Fruit fly (Drosophila melanogaster) whole organism, embryonic: ENCODE measurements around the gene CG9919.

Source experiments
- Antp ChIP-seq: fragments of 200-800 bp; sonication (Bioruptor generic); optimal IDR thresholded peaks from 3 replicates; lab custom pipeline; 2016; ENCODE audit warnings: missing biosample characterization, missing genetic modification characterization
- Asciz ChIP-seq: fragments of 200-800 bp; sonication (Bioruptor generic); optimal IDR thresholded peaks from 2 replicates; lab custom pipeline; 2017; ENCODE audit warnings: missing biosample characterization, mild to moderate bottlenecking, missing genetic modification characterization, missing genetic modification reagents
- C15 ChIP-seq: fragments of 200-800 bp; sonication (Bioruptor generic); IDR thresholded peaks from 3 replicates; pipeline ENCODE4 v1.3.6; 2022; ENCODE audit warnings: missing biosample characterization, missing genetic modification characterization
- CG10209 ChIP-seq: fragments of 200-800 bp; sonication (Bioruptor generic); optimal IDR thresholded peaks from 3 replicates; lab custom pipeline; 2017; ENCODE audit warnings: missing biosample characterization, mild to moderate bottlenecking, missing genetic modification characterization, missing genetic modification reagents
- CG10654 ChIP-seq: fragments of 200-800 bp; sonication (Bioruptor generic); optimal IDR thresholded peaks from 2 replicates; lab custom pipeline; 2016; ENCODE audit warnings: missing biosample characterization, missing genetic modification characterization
- CG10979 ChIP-seq: fragments of 200-800 bp; sonication (Bioruptor generic); optimal IDR thresholded peaks from 2 replicates; lab custom pipeline; 2018; ENCODE audit warnings: missing biosample characterization, mild to moderate bottlenecking, missing genetic modification characterization, moderate library complexity
- CG11696 ChIP-seq: fragments of 200-800 bp; sonication (Bioruptor generic); IDR thresholded peaks from 2 replicates; pipeline ENCODE4 v1.3.6; 2022; ENCODE audit warnings: missing biosample characterization, missing genetic modification characterization
- CG11723 ChIP-seq: fragments of 200-800 bp; sonication (Bioruptor generic); optimal IDR thresholded peaks from 2 replicates; lab custom pipeline; 2017; ENCODE audit warnings: missing biosample characterization, mild to moderate bottlenecking, missing genetic modification characterization
- CG13296 ChIP-seq: fragments of 200-800 bp; sonication (Bioruptor generic); optimal IDR thresholded peaks from 3 replicates; lab custom pipeline; 2018; ENCODE audit warnings: missing biosample characterization, mild to moderate bottlenecking, missing genetic modification characterization
- CG14710 ChIP-seq: fragments of 200-800 bp; sonication (Bioruptor generic); optimal IDR thresholded peaks from 3 replicates; lab custom pipeline; 2019; ENCODE audit warnings: missing biosample characterization, mild to moderate bottlenecking, missing genetic modification characterization, moderate library complexity
- CG15696 ChIP-seq: fragments of 200-800 bp; sonication (Bioruptor generic); optimal IDR thresholded peaks from 2 replicates; lab custom pipeline; 2019; ENCODE audit warnings: missing biosample characterization, mild to moderate bottlenecking, missing genetic modification characterization, moderate library complexity
- CG16815 ChIP-seq: fragments of 200-800 bp; sonication (Bioruptor generic); optimal IDR thresholded peaks from 3 replicates; lab custom pipeline; 2017; ENCODE audit warnings: missing biosample characterization, mild to moderate bottlenecking, missing genetic modification characterization
- CG1792 ChIP-seq: fragments of 200-800 bp; sonication (Bioruptor generic); optimal IDR thresholded peaks from 2 replicates; lab custom pipeline; 2016; ENCODE audit warnings: missing biosample characterization, missing genetic modification characterization
- CG18476 ChIP-seq: fragments of 200-800 bp; sonication (Bioruptor generic); optimal IDR thresholded peaks from 2 replicates; lab custom pipeline; 2016; ENCODE audit warnings: missing biosample characterization, mild to moderate bottlenecking, missing genetic modification characterization
- CG2712 ChIP-seq: fragments of 200-800 bp; optimal IDR thresholded peaks from 3 replicates; lab custom pipeline; 2019; ENCODE audit warnings: missing biosample characterization, mild to moderate bottlenecking, missing genetic modification characterization, moderate library complexity
- CG30020 ChIP-seq: fragments of 200-800 bp; optimal IDR thresholded peaks from 2 replicates; lab custom pipeline; 2019; ENCODE audit warnings: missing biosample characterization, mild to moderate bottlenecking, missing genetic modification characterization, moderate library complexity
- CG34224 ChIP-seq: fragments of 200-800 bp; sonication (Bioruptor generic); IDR thresholded peaks from 3 replicates; pipeline ENCODE4 v1.3.6; 2022; ENCODE audit warnings: missing biosample characterization, missing genetic modification characterization; ENCODE audit not compliant: partially characterized antibody
- CG42726 ChIP-seq: fragments of 200-800 bp; sonication (Bioruptor generic); IDR thresholded peaks from 2 replicates; pipeline ENCODE4 v1.3.6; 2022; ENCODE audit warnings: missing biosample characterization, missing genetic modification characterization; ENCODE audit not compliant: partially characterized antibody
- CG4360 ChIP-seq: fragments of 200-800 bp; sonication (Bioruptor generic); IDR thresholded peaks from 2 replicates; pipeline ENCODE4 v1.3.6; 2022; ENCODE audit warnings: missing biosample characterization, missing genetic modification characterization
- CG6854 ChIP-seq: fragments of 200-800 bp; sonication (Bioruptor generic); optimal IDR thresholded peaks from 3 replicates; lab custom pipeline; 2017; ENCODE audit warnings: missing biosample characterization, mild to moderate bottlenecking, missing genetic modification characterization
- CG9437 ChIP-seq: fragments of 200-800 bp; sonication (Bioruptor generic); optimal IDR thresholded peaks from 2 replicates; lab custom pipeline; 2018; ENCODE audit warnings: missing biosample characterization, mild to moderate bottlenecking, missing genetic modification characterization
- CoRest ChIP-seq: fragments of 200-800 bp; sonication (Bioruptor generic); optimal IDR thresholded peaks from 3 replicates; lab custom pipeline; 2018; ENCODE audit warnings: missing biosample characterization, mild to moderate bottlenecking, missing genetic modification characterization, moderate library complexity
- Dad ChIP-seq: fragments of 200-800 bp; sonication (Bioruptor generic); optimal IDR thresholded peaks from 3 replicates; lab custom pipeline; 2016; ENCODE audit warnings: missing biosample characterization, missing genetic modification characterization
- Drgx ChIP-seq: fragments of 200-800 bp; sonication (Bioruptor generic); IDR thresholded peaks from 2 replicates; pipeline ENCODE4 v1.3.6; 2022; ENCODE audit warnings: missing biosample characterization, missing genetic modification characterization
- H2.0 ChIP-seq: fragments of 200-800 bp; sonication (Bioruptor generic); IDR thresholded peaks from 2 replicates; pipeline ENCODE4 v1.3.6; 2022; ENCODE audit warnings: missing biosample characterization, missing genetic modification characterization
- Hr51 ChIP-seq, 2 experiments: fragments of 200-800 bp; sonication (Bioruptor generic); optimal IDR thresholded peaks; 2 replicates in 1 of 2; 3 replicates in 1 of 2; lab custom pipeline; 2016 to 2018; ENCODE audit warnings: missing biosample characterization in 2 of 2, missing genetic modification characterization in 2 of 2, mild to moderate bottlenecking in 1 of 2, moderate library complexity in 1 of 2
- Mad ChIP-seq: fragments of 200-800 bp; sonication (Bioruptor generic); optimal IDR thresholded peaks from 2 replicates; lab custom pipeline; 2016; ENCODE audit warnings: missing biosample characterization, missing genetic modification characterization
- Opbp ChIP-seq: fragments of 200-800 bp; sonication (Bioruptor generic); IDR thresholded peaks from 3 replicates; pipeline ENCODE4 v1.3.6; 2022; ENCODE audit warnings: missing biosample characterization, missing genetic modification characterization; ENCODE audit not compliant: partially characterized antibody
- Pdp1 ChIP-seq, 2 experiments: fragments of 200-800 bp; sonication (Bioruptor generic); optimal IDR thresholded peaks; 3 replicates each; lab custom pipeline; 2016; ENCODE audit warnings: missing biosample characterization in 2 of 2, missing genetic modification characterization in 2 of 2, mild to moderate bottlenecking in 1 of 2, moderate library complexity in 1 of 2
- Side ChIP-seq: fragments of 200-800 bp; sonication (Bioruptor generic); optimal IDR thresholded peaks from 2 replicates; lab custom pipeline; 2016; ENCODE audit warnings: missing biosample characterization, missing genetic modification characterization
- Sry-δ ChIP-seq: fragments of 200-800 bp; sonication (Bioruptor generic); optimal IDR thresholded peaks from 2 replicates; lab custom pipeline; 2016; ENCODE audit warnings: missing biosample characterization, missing genetic modification characterization
- Stat92E ChIP-seq, 3 experiments: fragments of >200 bp in 2 of 3; fragments of 200-800 bp in 1 of 3; sonication (Bioruptor generic) in 1 of 3; optimal IDR thresholded peaks; 2 replicates each; lab custom pipeline; 2017 to 2019; ENCODE audit warnings: missing biosample characterization in 3 of 3, missing genetic modification characterization in 3 of 3, mild to moderate bottlenecking in 1 of 3, moderate library complexity in 1 of 3
- Xrp1 ChIP-seq: fragments of 200-800 bp; sonication (Bioruptor generic); IDR thresholded peaks from 2 replicates; pipeline ENCODE4 v1.3.6; 2022; ENCODE audit warnings: missing biosample characterization, missing genetic modification characterization
- abd-A ChIP-seq: fragments of 200-800 bp; sonication (Bioruptor generic); optimal IDR thresholded peaks from 3 replicates; lab custom pipeline; 2019; ENCODE audit warnings: missing biosample characterization, mild to moderate bottlenecking, missing genetic modification characterization, moderate library complexity
- ato ChIP-seq: fragments of 200-800 bp; sonication (Bioruptor generic); IDR thresholded peaks from 2 replicates; pipeline ENCODE4 v1.3.6; 2022; ENCODE audit warnings: missing biosample characterization, missing genetic modification characterization; ENCODE audit not compliant: partially characterized antibody
- bbx ChIP-seq: fragments of 200-800 bp; sonication (Bioruptor generic); IDR thresholded peaks from 2 replicates; pipeline ENCODE4 v1.3.6; 2022; ENCODE audit warnings: missing biosample characterization, missing genetic modification characterization; ENCODE audit not compliant: partially characterized antibody
- chif ChIP-seq, 2 experiments: fragments of 200-800 bp; sonication (Bioruptor generic); optimal IDR thresholded peaks; 3 replicates each; lab custom pipeline; 2016; ENCODE audit warnings: missing biosample characterization in 2 of 2, missing genetic modification characterization in 2 of 2
- chinmo ChIP-seq: fragments of 200-800 bp; sonication (Bioruptor generic); IDR thresholded peaks from 4 replicates; pipeline ENCODE4 v1.3.6; 2022; ENCODE audit warnings: missing biosample characterization, missing genetic modification characterization; ENCODE audit not compliant: partially characterized antibody
- dm ChIP-seq: fragments of 200-800 bp; sonication (Bioruptor generic); optimal IDR thresholded peaks from 3 replicates; lab custom pipeline; 2016; ENCODE audit warnings: missing biosample characterization, missing genetic modification characterization
- esg ChIP-seq: fragments of 200-800 bp; sonication (Bioruptor generic); conservative IDR thresholded peaks from 2 replicates; pipeline ENCODE4 v1.3.6; 2022; ENCODE audit warnings: missing biosample characterization, missing genetic modification characterization
- fd96Cb ChIP-seq: fragments of 200-800 bp; sonication (Bioruptor generic); optimal IDR thresholded peaks from 2 replicates; lab custom pipeline; 2018; ENCODE audit warnings: missing biosample characterization, mild to moderate bottlenecking, missing genetic modification characterization, moderate library complexity
- hkb ChIP-seq, 2 experiments: fragments of 200-800 bp in 1 of 2; fragments of >200 bp in 1 of 2; sonication (Bioruptor generic) in 1 of 2; IDR thresholded peaks in 1 of 2; optimal IDR thresholded peaks in 1 of 2; 2 replicates each; pipeline versions ENCODE4 v1.3.6 to Lab custom; 2017 to 2022; ENCODE audit warnings: missing biosample characterization in 1 of 2, missing genetic modification characterization in 1 of 2
- lab ChIP-seq: fragments of 200-800 bp; sonication (Bioruptor generic); optimal IDR thresholded peaks from 3 replicates; lab custom pipeline; 2017; ENCODE audit warnings: missing biosample characterization, missing genetic modification characterization, mild to moderate bottlenecking, moderate library complexity, missing genetic modification reagents
- luna ChIP-seq: fragments of 200-800 bp; sonication (Bioruptor generic); optimal IDR thresholded peaks from 2 replicates; lab custom pipeline; 2016; ENCODE audit warnings: missing biosample characterization, missing genetic modification characterization
- pfk ChIP-seq: fragments of 200-800 bp; sonication (Bioruptor generic); optimal IDR thresholded peaks from 2 replicates; lab custom pipeline; 2018; ENCODE audit warnings: missing biosample characterization, mild to moderate bottlenecking, missing genetic modification characterization, moderate library complexity
- pum ChIP-seq: fragments of 200-800 bp; sonication (Bioruptor generic); optimal IDR thresholded peaks from 2 replicates; lab custom pipeline; 2016; ENCODE audit warnings: missing biosample characterization, missing genetic modification characterization
- scrt ChIP-seq: fragments of 200-800 bp; sonication (Bioruptor generic); optimal IDR thresholded peaks from 2 replicates; lab custom pipeline; 2018; ENCODE audit warnings: missing biosample characterization, mild to moderate bottlenecking, missing genetic modification characterization, moderate library complexity
- unpg ChIP-seq: fragments of 200-800 bp; sonication (Bioruptor generic); optimal IDR thresholded peaks from 3 replicates; lab custom pipeline; 2018; ENCODE audit warnings: missing biosample characterization, mild to moderate bottlenecking, missing genetic modification characterization, moderate library complexity
- zen ChIP-seq: fragments of 200-800 bp; sonication (Bioruptor generic); optimal IDR thresholded peaks from 3 replicates; lab custom pipeline; 2018; ENCODE audit warnings: missing biosample characterization, mild to moderate bottlenecking, missing genetic modification characterization, moderate library complexity

CG9919 gene

dm6 chrX:16361306-16361705 is 30.7 kb upstream of the CG9919 start, which contains the start of gene nonA (continued):
- no peak for TF ChIP-seq CG2712 (tag; lab: Kevin White, UChicago)
- no peak for TF ChIP-seq CoRest (tag; lab: Kevin White, UChicago)
- 0 out of 3 replicates have a peak, but pooled peaks have one; percentile 9 for TF ChIP-seq Opbp (GFP tag; lab: Robert Waterston, UW)
- no peak for TF ChIP-seq pum (GFP tag; lab: Kevin White, UChicago)
- no peak for TF ChIP-seq abd-A (tag; lab: Kevin White, UChicago)
- TF ChIP-seq Dad (GFP tag; lab: Kevin White, UChicago): no peak
- no peak for TF ChIP-seq CG13296 (GFP tag; lab: Kevin White, UChicago)
- TF ChIP-seq Mad (GFP tag; lab: Kevin White, UChicago): no peak
- TF ChIP-seq Sry-δ (GFP tag; lab: Kevin White, UChicago): peak; percentile 51
- no peak for TF ChIP-seq CG42726 (GFP tag; lab: Robert Waterston, UW)
- peak; percentile 42 for TF ChIP-seq CG9437 (GFP tag; lab: Kevin White, UChicago)
- TF ChIP-seq CG11696 (GFP tag; lab: Robert Waterston, UW): no peak
- no peak for TF ChIP-seq ato
- TF ChIP-seq esg (GFP tag; lab: Robert Waterston, UW): no peak
- no peak for TF ChIP-seq chif (GFP tag; optimal IDR thresholded peaks at IDR 0.05; lab: Kevin White, UChicago)
- no peak for TF ChIP-seq CG18476 (GFP tag; lab: Kevin White, UChicago)
- no peak for TF ChIP-seq unpg (GFP tag; lab: Kevin White, UChicago)
- TF ChIP-seq Stat92E (GFP tag; optimal IDR thresholded peaks at IDR 0.05; lab: Kevin White, UChicago): no peak
- TF ChIP-seq Side: no peak
- no peak for TF ChIP-seq C15 (GFP tag; lab: Robert Waterston, UW)
- peak; percentile 12 for TF ChIP-seq scrt (GFP tag; lab: Kevin White, UChicago)
- TF ChIP-seq Drgx (GFP tag; lab: Robert Waterston, UW): no peak
- no peak for TF ChIP-seq bbx (GFP tag; lab: Robert Waterston, UW)
- TF ChIP-seq Pdp1 (GFP tag; optimal IDR thresholded peaks at IDR 0.05; lab: Kevin White, UChicago): peak in 1 of 2 experiments; percentile 32
- TF ChIP-seq CG6854 (GFP tag; lab: Kevin White, UChicago): no peak
- no peak for TF ChIP-seq lab (GFP tag; lab: Kevin White, UChicago)
- TF ChIP-seq luna (GFP tag; lab: Kevin White, UChicago): no peak
- TF ChIP-seq pfk: peak; percentile 96
- TF ChIP-seq CG10209: no peak
- TF ChIP-seq CG15696: no peak
- no peak for TF ChIP-seq Hr51 (GFP tag; optimal IDR thresholded peaks at IDR 0.05; lab: Kevin White, UChicago)
- peak; percentile 60 for TF ChIP-seq CG14710 (tag; lab: Kevin White, UChicago)
- TF ChIP-seq Xrp1: no peak
- no peak for TF ChIP-seq Antp (GFP tag; lab: Kevin White, UChicago)
- TF ChIP-seq fd96Cb (tag; lab: Kevin White, UChicago): no peak
- no peak for TF ChIP-seq dm (GFP tag; lab: Kevin White, UChicago)
- TF ChIP-seq H2.0 (GFP tag; lab: Robert Waterston, UW): no peak
- no peak for TF ChIP-seq CG10979 (tag; lab: Kevin White, UChicago)
- TF ChIP-seq zen (tag; lab: Kevin White, UChicago): no peak
- TF ChIP-seq hkb (optimal IDR thresholded peaks at IDR 0.05; lab: Kevin White, UChicago): no peak
- no peak for TF ChIP-seq hkb (GFP tag; IDR thresholded peaks at IDR 0.05; lab: Robert Waterston, UW)
- no peak for TF ChIP-seq CG1792 (GFP tag; lab: Kevin White, UChicago)
- peak; percentile 14 for TF ChIP-seq CG11723 (GFP tag; lab: Kevin White, UChicago)
- no peak for TF ChIP-seq CG10654 (GFP tag; lab: Kevin White, UChicago)
- TF ChIP-seq Asciz (GFP tag; lab: Kevin White, UChicago): no peak
- no peak for TF ChIP-seq CG16815 (GFP tag; lab: Kevin White, UChicago)
- peak; percentile 99 for TF ChIP-seq CG30020 (tag; lab: Kevin White, UChicago)
- no peak for TF ChIP-seq CG34224 (GFP tag; lab: Robert Waterston, UW)
- TF ChIP-seq chinmo: no peak
- TF ChIP-seq CG4360: no peak
